Fruit fly (Drosophila melanogaster): ENCODE data around the gene CG2116.

Gene CG2116

dm6 chrX:8128133-8128532, 1.5 kb upstream of the CG2116 start:
- peak; percentile 38 for TF ChIP-seq wek (GFP tag; optimal IDR thresholded peaks at IDR 0.05)
- TF ChIP-seq CG5180 (GFP tag; optimal IDR thresholded peaks at IDR 0.05), result peak; percentile 52
- TF ChIP-seq Adf1 (GFP tag; IDR thresholded peaks at IDR 0.05), result no peak
- TF ChIP-seq dmrt99B (tag; optimal IDR thresholded peaks at IDR 0.05), result peak; percentile 42
- peak; percentile 42; the same call in 1 of the 3 replicates for TF ChIP-seq ci (GFP tag; IDR thresholded peaks at IDR 0.05)
- TF ChIP-seq Oaz (GFP tag; IDR thresholded peaks at IDR 0.05), result no peak
- peak; percentile 25 for TF ChIP-seq Sox100B (GFP tag; optimal IDR thresholded peaks at IDR 0.05)
- TF ChIP-seq Awh (GFP tag; IDR thresholded peaks at IDR 0.05), result peak; percentile 62; the same call in 1 of the 2 replicates
- TF ChIP-seq Med (GFP tag), result peak; percentile 15
- TF ChIP-seq Asciz (GFP tag; optimal IDR thresholded peaks at IDR 0.05), result peak; percentile 59
- peak; percentile 5 for TF ChIP-seq CG17359 (tag; optimal IDR thresholded peaks at IDR 0.05)
- TF ChIP-seq CG2678 (tag; optimal IDR thresholded peaks at IDR 0.05), result peak; percentile 16
- TF ChIP-seq ATbp (GFP tag; optimal IDR thresholded peaks at IDR 0.05), result peak; percentile 39
- TF ChIP-seq Sox102F (GFP tag; optimal IDR thresholded peaks at IDR 0.05), result peak; percentile 20
- TF ChIP-seq MTF-1 (GFP tag; optimal IDR thresholded peaks at IDR 0.05; ENCODE audit: borderline replicate concordance), result no peak

DNA sequence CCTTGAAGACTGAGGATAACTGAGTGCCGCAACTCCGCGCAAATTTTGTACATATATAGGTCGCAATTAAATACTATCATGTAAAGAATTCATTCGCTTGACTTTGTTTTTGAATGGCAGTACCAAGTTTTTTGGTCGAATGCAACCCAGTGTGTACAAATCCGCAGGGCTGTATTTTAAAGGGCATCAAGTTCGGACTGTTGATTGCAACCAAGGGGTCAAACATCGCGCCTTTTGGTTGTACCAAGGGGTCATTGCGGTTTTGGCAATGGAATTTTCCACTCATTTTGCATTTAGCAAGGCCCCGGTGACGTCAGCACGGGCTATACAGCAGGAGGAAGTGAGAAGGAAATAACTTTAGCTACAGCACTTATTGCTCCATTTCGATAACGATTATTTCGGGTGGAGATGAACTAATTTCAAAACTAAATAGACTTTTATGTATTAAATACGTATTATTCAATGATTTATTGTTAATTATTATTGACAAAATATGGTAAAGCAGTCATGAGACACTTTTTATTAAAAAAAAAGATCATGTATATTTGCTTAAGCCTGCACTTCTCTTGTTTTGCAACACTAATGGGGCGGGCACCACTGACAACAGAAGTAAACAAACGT, 2.2 kb downstream of the CG2116 start, which contains the start of gene CG10958:
TSS of gene CG10958 (plus strand) at position 593 of the 621 bp plus-strand sequence.
- TF ChIP-seq Atf6 (GFP tag; IDR thresholded peaks at IDR 0.05), result peak; percentile 58; the same call in 1 of the 2 replicates
- TF ChIP-seq CG2120 (GFP tag; optimal IDR thresholded peaks at IDR 0.05), result peak; percentile 83
- TF ChIP-seq gsb-n (tag; optimal IDR thresholded peaks at IDR 0.05), result peak; percentile 54
- peak; percentile 5 for TF ChIP-seq dm (GFP tag; optimal IDR thresholded peaks at IDR 0.05)
- TF ChIP-seq hbn (GFP tag; IDR thresholded peaks at IDR 0.05; ENCODE audit: partially characterized antibody), result peak; percentile 32; the same call in 1 of the 2 replicates
- no peak for TF ChIP-seq fu2 (GFP tag; optimal IDR thresholded peaks at IDR 0.05)
- peak; percentile 46 for TF ChIP-seq CG12299 (tag; optimal IDR thresholded peaks at IDR 0.05)
- peak; percentile 11 for TF ChIP-seq CG30020 (tag; optimal IDR thresholded peaks at IDR 0.05)
- peak; percentile 34 for TF ChIP-seq HLH54F (GFP tag; optimal IDR thresholded peaks at IDR 0.05)
- TF ChIP-seq bcd (GFP tag; optimal IDR thresholded peaks at IDR 0.05), result peak; percentile 41
- no peak for TF ChIP-seq dan (GFP tag; IDR thresholded peaks at IDR 0.05)
- no peak for TF ChIP-seq repo (GFP tag; optimal IDR thresholded peaks at IDR 0.05)
- TF ChIP-seq twi (tag; optimal IDR thresholded peaks at IDR 0.05), result no peak
- TF ChIP-seq Ada2b (GFP tag; IDR thresholded peaks at IDR 0.05), result peak; percentile 47
- no peak for TF ChIP-seq bowl (GFP tag; IDR thresholded peaks at IDR 0.05)
- TF ChIP-seq CG31224 (GFP tag; IDR thresholded peaks at IDR 0.05), result no peak
- peak; percentile 31; the same call in 1 of the 2 replicates for TF ChIP-seq Scr (GFP tag; IDR thresholded peaks at IDR 0.05; ENCODE audit: partially characterized antibody)
- TF ChIP-seq abd-A (tag; optimal IDR thresholded peaks at IDR 0.05), result no peak
- peak in 1 of 2 experiments; percentile 61 for TF ChIP-seq Hr78 (GFP tag; optimal IDR thresholded peaks at IDR 0.05)
- TF ChIP-seq H15 (GFP tag; IDR thresholded peaks at IDR 0.05), result no peak
- peak; percentile 1 for TF ChIP-seq D19A (tag; optimal IDR thresholded peaks at IDR 0.05)
- TF ChIP-seq CG14667 (GFP tag; IDR thresholded peaks at IDR 0.05), result peak; percentile 40; the same call in 1 of the 2 replicates
- TF ChIP-seq insv (GFP tag; optimal IDR thresholded peaks at IDR 0.05), result peak in 1 of 2 experiments; percentile 42
- no peak for TF ChIP-seq CG6813 (GFP tag; optimal IDR thresholded peaks at IDR 0.05)
- TF ChIP-seq Neu2 (GFP tag; optimal IDR thresholded peaks at IDR 0.05; ENCODE audit: borderline replicate concordance), result no peak
- TF ChIP-seq D19B (GFP tag; optimal IDR thresholded peaks at IDR 0.05), result no peak
- peak; percentile 68 for TF ChIP-seq sob (GFP tag; IDR thresholded peaks at IDR 0.05)
- TF ChIP-seq Tbp (GFP tag; optimal IDR thresholded peaks at IDR 0.05), result no peak
- no peak for TF ChIP-seq pnt (GFP tag; optimal IDR thresholded peaks at IDR 0.05)
- TF ChIP-seq CG34422 (GFP tag; IDR thresholded peaks at IDR 0.05), result peak; percentile 42; the same call in 1 of the 3 replicates
- TF ChIP-seq dmrt99B (tag; optimal IDR thresholded peaks at IDR 0.05), result no peak
- TF ChIP-seq CG3726 (GFP tag; IDR thresholded peaks at IDR 0.05), result no peak
- TF ChIP-seq Hr39 (optimal IDR thresholded peaks at IDR 0.05), result no peak
- no peak for TF ChIP-seq grn (GFP tag; optimal IDR thresholded peaks at IDR 0.05)
- TF ChIP-seq sd (tag; optimal IDR thresholded peaks at IDR 0.05), result peak; percentile 36
